Fruit fly (Drosophila melanogaster) whole organism, embryonic: ENCODE data around the gene Df31.

Source experiments
- B-H1 ChIP-seq: fragments of 200-800 bp; sonication (Bioruptor generic); IDR thresholded peaks from 3 replicates; pipeline ENCODE4 v1.3.6; 2022; ENCODE audit warnings: missing biosample characterization, missing genetic modification characterization
- BtbVII ChIP-seq: fragments of 200-800 bp; sonication (Bioruptor generic); optimal IDR thresholded peaks from 3 replicates; lab custom pipeline; 2017; ENCODE audit warnings: missing biosample characterization, mild to moderate bottlenecking, missing genetic modification characterization
- CG1024 ChIP-seq: fragments of 200-800 bp; sonication (Bioruptor generic); IDR thresholded peaks from 2 replicates; pipeline ENCODE4 v1.3.6; 2022; ENCODE audit warnings: missing biosample characterization, missing genetic modification characterization
- CG10321 ChIP-seq: fragments of 200-800 bp; sonication (Bioruptor generic); IDR thresholded peaks from 2 replicates; pipeline ENCODE4 v1.3.6; 2022; ENCODE audit warnings: missing biosample characterization, missing genetic modification characterization
- CG10565 ChIP-seq: fragments of 200-800 bp; sonication (Bioruptor generic); optimal IDR thresholded peaks from 3 replicates; lab custom pipeline; 2016; ENCODE audit warnings: missing biosample characterization, mild to moderate bottlenecking, missing genetic modification characterization
- CG10959 ChIP-seq: fragments of 200-800 bp; sonication (Bioruptor generic); IDR thresholded peaks from 2 replicates; pipeline ENCODE4 v1.3.6; 2022; ENCODE audit warnings: missing biosample characterization, missing genetic modification characterization
- CG11504 ChIP-seq: fragments of 200-800 bp; sonication (Bioruptor generic); optimal IDR thresholded peaks from 3 replicates; lab custom pipeline; 2019; ENCODE audit warnings: missing biosample characterization, mild to moderate bottlenecking, missing genetic modification characterization, moderate library complexity
- CG15479 ChIP-seq: fragments of 200-800 bp; sonication (Bioruptor generic); optimal IDR thresholded peaks from 3 replicates; lab custom pipeline; 2019; ENCODE audit warnings: missing biosample characterization, mild to moderate bottlenecking, missing genetic modification characterization, moderate library complexity
- CG15601 ChIP-seq: fragments of 200-800 bp; sonication (Bioruptor generic); optimal IDR thresholded peaks from 3 replicates; lab custom pipeline; 2019; ENCODE audit warnings: missing biosample characterization, mild to moderate bottlenecking, missing genetic modification characterization, moderate library complexity
- CG16779 ChIP-seq: fragments of 200-800 bp; sonication (Bioruptor generic); IDR thresholded peaks from 2 replicates; pipeline ENCODE4 v1.3.6; 2022; ENCODE audit warnings: missing biosample characterization, missing genetic modification characterization
- CG16863 ChIP-seq: fragments of 200-800 bp; sonication (Bioruptor generic); optimal IDR thresholded peaks from 3 replicates; lab custom pipeline; 2016; ENCODE audit warnings: missing biosample characterization, missing genetic modification characterization
- CG2199 ChIP-seq: fragments of 200-800 bp; sonication (Bioruptor generic); IDR thresholded peaks from 3 replicates; pipeline ENCODE4 v1.3.6; 2022; ENCODE audit warnings: missing biosample characterization, missing genetic modification characterization
- CG30020 ChIP-seq: fragments of 200-800 bp; optimal IDR thresholded peaks from 2 replicates; lab custom pipeline; 2019; ENCODE audit warnings: missing biosample characterization, mild to moderate bottlenecking, missing genetic modification characterization, moderate library complexity
- CG5180 ChIP-seq: fragments of 200-800 bp; sonication (Bioruptor generic); optimal IDR thresholded peaks from 3 replicates; lab custom pipeline; 2017; ENCODE audit warnings: missing biosample characterization, missing genetic modification characterization, mild to moderate bottlenecking, moderate library complexity, missing genetic modification reagents
- CG5953 ChIP-seq: fragments of 200-800 bp; sonication (Bioruptor generic); IDR thresholded peaks from 2 replicates; pipeline ENCODE4 v1.3.6; 2022; ENCODE audit warnings: missing biosample characterization, missing genetic modification characterization
- CG6654 ChIP-seq: fragments of 200-800 bp; sonication (Bioruptor generic); optimal IDR thresholded peaks from 2 replicates; lab custom pipeline; 2017; ENCODE audit warnings: missing biosample characterization, mild to moderate bottlenecking, missing genetic modification characterization
- CG6765 ChIP-seq: fragments of 200-800 bp; sonication (Bioruptor generic); optimal IDR thresholded peaks from 3 replicates; lab custom pipeline; 2017; ENCODE audit warnings: missing biosample characterization, mild to moderate bottlenecking, missing genetic modification characterization
- CG9727 ChIP-seq: fragments of 200-800 bp; sonication (Bioruptor generic); optimal IDR thresholded peaks from 3 replicates; lab custom pipeline; 2017; ENCODE audit warnings: missing biosample characterization, mild to moderate bottlenecking, missing genetic modification characterization
- Doc3 ChIP-seq: fragments of 200-800 bp; sonication (Bioruptor generic); IDR thresholded peaks from 3 replicates; pipeline ENCODE4 v1.3.6; 2022; ENCODE audit warnings: missing biosample characterization, missing genetic modification characterization; ENCODE audit not compliant: partially characterized antibody
- Ets97D ChIP-seq: fragments of 200-800 bp; sonication (Bioruptor generic); optimal IDR thresholded peaks from 3 replicates; lab custom pipeline; 2016; ENCODE audit warnings: missing biosample characterization, missing genetic modification characterization
- HLH4C ChIP-seq: fragments of 200-800 bp; sonication (Bioruptor generic); IDR thresholded peaks from 3 replicates; pipeline ENCODE4 v1.3.6; 2022; ENCODE audit warnings: missing biosample characterization, missing genetic modification characterization; ENCODE audit not compliant: partially characterized antibody
- Hmx ChIP-seq: fragments of 200-800 bp; sonication (Bioruptor generic); optimal IDR thresholded peaks from 2 replicates; lab custom pipeline; 2016; ENCODE audit warnings: missing biosample characterization, missing genetic modification characterization
- Myb ChIP-seq: fragments of 200-800 bp; sonication (Bioruptor generic); optimal IDR thresholded peaks from 2 replicates; lab custom pipeline; 2016; ENCODE audit warnings: missing biosample characterization, missing genetic modification characterization
- PHDP ChIP-seq: fragments of 200-800 bp; sonication (Bioruptor generic); optimal IDR thresholded peaks from 3 replicates; lab custom pipeline; 2018; ENCODE audit warnings: missing biosample characterization, mild to moderate bottlenecking, missing genetic modification characterization, moderate library complexity
- Six4 ChIP-seq: fragments of 200-800 bp; sonication (Bioruptor generic); optimal IDR thresholded peaks from 2 replicates; lab custom pipeline; 2016; ENCODE audit warnings: missing biosample characterization, missing genetic modification characterization
- Sry-δ ChIP-seq: fragments of 200-800 bp; sonication (Bioruptor generic); optimal IDR thresholded peaks from 2 replicates; lab custom pipeline; 2016; ENCODE audit warnings: missing biosample characterization, missing genetic modification characterization
- Stat92E ChIP-seq, 3 experiments: fragments of >200 bp in 2 of 3; fragments of 200-800 bp in 1 of 3; sonication (Bioruptor generic) in 1 of 3; optimal IDR thresholded peaks; 2 replicates each; lab custom pipeline; 2017 to 2019; ENCODE audit warnings: missing biosample characterization in 3 of 3, missing genetic modification characterization in 3 of 3, mild to moderate bottlenecking in 1 of 3, moderate library complexity in 1 of 3
- Trl ChIP-seq, 3 experiments: fragments of >200 bp in 2 of 3; fragments of 200-800 bp in 1 of 3; sonication (Bioruptor generic) in 1 of 3; optimal IDR thresholded peaks; 2 replicates in 1 of 3; 3 replicates in 2 of 3; lab custom pipeline; 2016 to 2017; ENCODE audit warnings: missing biosample characterization in 1 of 3, missing genetic modification characterization in 1 of 3
- abd-A ChIP-seq: fragments of 200-800 bp; sonication (Bioruptor generic); optimal IDR thresholded peaks from 3 replicates; lab custom pipeline; 2019; ENCODE audit warnings: missing biosample characterization, mild to moderate bottlenecking, missing genetic modification characterization, moderate library complexity
- al ChIP-seq: fragments of 200-800 bp; sonication (Bioruptor generic); IDR thresholded peaks from 2 replicates; pipeline ENCODE4 v1.3.6; 2022; ENCODE audit warnings: missing biosample characterization, missing genetic modification characterization
- ap ChIP-seq: fragments of 200-800 bp; sonication (Bioruptor generic); IDR thresholded peaks from 2 replicates; pipeline ENCODE4 v1.3.6; 2022; ENCODE audit warnings: missing biosample characterization, missing genetic modification characterization
- cad ChIP-seq: fragments of >200 bp; optimal IDR thresholded peaks from 2 replicates; lab custom pipeline; 2017; ENCODE audit warnings: missing biosample characterization, missing genetic modification characterization
- ci ChIP-seq: fragments of 200-800 bp; sonication (Bioruptor generic); IDR thresholded peaks from 3 replicates; pipeline ENCODE4 v1.3.6; 2022; ENCODE audit warnings: missing biosample characterization, missing genetic modification characterization
- cwo ChIP-seq: fragments of 200-800 bp; sonication (Bioruptor generic); optimal IDR thresholded peaks from 3 replicates; lab custom pipeline; 2017; ENCODE audit warnings: missing biosample characterization, missing genetic modification characterization, mild to moderate bottlenecking, moderate library complexity, missing genetic modification reagents
- ems ChIP-seq: fragments of 200-800 bp; sonication (Bioruptor generic); optimal IDR thresholded peaks from 3 replicates; lab custom pipeline; 2016; ENCODE audit warnings: missing biosample characterization, missing genetic modification characterization
- en ChIP-seq: fragments of 200-800 bp; sonication (Bioruptor generic); optimal IDR thresholded peaks from 2 replicates; lab custom pipeline; 2016; ENCODE audit warnings: missing biosample characterization, missing genetic modification characterization
- eyg ChIP-seq: fragments of 200-800 bp; sonication (Bioruptor generic); optimal IDR thresholded peaks from 3 replicates; lab custom pipeline; 2016; ENCODE audit warnings: missing biosample characterization, missing genetic modification characterization
- gem ChIP-seq: fragments of 200-800 bp; sonication (Bioruptor generic); optimal IDR thresholded peaks from 2 replicates; lab custom pipeline; 2019; ENCODE audit warnings: missing biosample characterization, mild to moderate bottlenecking, missing genetic modification characterization, moderate library complexity
- jumu ChIP-seq: fragments of 200-800 bp; sonication (Bioruptor generic); optimal IDR thresholded peaks from 3 replicates; lab custom pipeline; 2016; ENCODE audit warnings: missing biosample characterization, missing genetic modification characterization
- ken ChIP-seq: fragments of 200-800 bp; sonication (Bioruptor generic); IDR thresholded peaks from 3 replicates; pipeline ENCODE4 v1.3.6; 2022; ENCODE audit warnings: missing biosample characterization, missing genetic modification characterization
- lmd ChIP-seq: fragments of 200-800 bp; sonication (Bioruptor generic); IDR thresholded peaks from 2 replicates; pipeline ENCODE4 v1.3.6; 2022; ENCODE audit warnings: missing biosample characterization, missing genetic modification characterization
- otp ChIP-seq: fragments of 200-800 bp; sonication (Bioruptor generic); IDR thresholded peaks from 3 replicates; pipeline ENCODE4, ENCODE4 v1.3.6; 2022; ENCODE audit warnings: missing biosample characterization, missing genetic modification characterization
- psq ChIP-seq: fragments of 200-800 bp; sonication (Bioruptor generic); optimal IDR thresholded peaks from 2 replicates; lab custom pipeline; 2017; ENCODE audit warnings: missing biosample characterization, missing genetic modification characterization
- run ChIP-seq: fragments of 200-800 bp; sonication (Bioruptor generic); optimal IDR thresholded peaks from 3 replicates; lab custom pipeline; 2018; ENCODE audit warnings: missing biosample characterization, mild to moderate bottlenecking, missing genetic modification characterization
- sd ChIP-seq: fragments of 200-800 bp; sonication (Bioruptor generic); optimal IDR thresholded peaks from 3 replicates; lab custom pipeline; 2018; ENCODE audit warnings: missing biosample characterization, mild to moderate bottlenecking, missing genetic modification characterization, moderate library complexity
- sna ChIP-seq: fragments of 200-800 bp; sonication (Bioruptor generic); IDR thresholded peaks from 2 replicates; pipeline ENCODE4 v1.3.6; 2022; ENCODE audit warnings: missing biosample characterization, missing genetic modification characterization; ENCODE audit not compliant: partially characterized antibody
- tll ChIP-seq, 2 experiments: fragments of 200-800 bp in 1 of 2; fragments of >200 bp in 1 of 2; sonication (Bioruptor generic) in 1 of 2; optimal IDR thresholded peaks; 2 replicates each; lab custom pipeline; 2017 to 2019; ENCODE audit warnings: missing biosample characterization in 2 of 2, missing genetic modification characterization in 2 of 2, mild to moderate bottlenecking in 1 of 2, moderate library complexity in 1 of 2
- toy ChIP-seq: fragments of 200-800 bp; sonication (Bioruptor generic); IDR thresholded peaks from 2 replicates; pipeline ENCODE4 v1.3.6; 2022; ENCODE audit warnings: missing biosample characterization, missing genetic modification characterization
- unpg ChIP-seq: fragments of 200-800 bp; sonication (Bioruptor generic); optimal IDR thresholded peaks from 3 replicates; lab custom pipeline; 2018; ENCODE audit warnings: missing biosample characterization, mild to moderate bottlenecking, missing genetic modification characterization, moderate library complexity

The Df31 gene

DNA sequence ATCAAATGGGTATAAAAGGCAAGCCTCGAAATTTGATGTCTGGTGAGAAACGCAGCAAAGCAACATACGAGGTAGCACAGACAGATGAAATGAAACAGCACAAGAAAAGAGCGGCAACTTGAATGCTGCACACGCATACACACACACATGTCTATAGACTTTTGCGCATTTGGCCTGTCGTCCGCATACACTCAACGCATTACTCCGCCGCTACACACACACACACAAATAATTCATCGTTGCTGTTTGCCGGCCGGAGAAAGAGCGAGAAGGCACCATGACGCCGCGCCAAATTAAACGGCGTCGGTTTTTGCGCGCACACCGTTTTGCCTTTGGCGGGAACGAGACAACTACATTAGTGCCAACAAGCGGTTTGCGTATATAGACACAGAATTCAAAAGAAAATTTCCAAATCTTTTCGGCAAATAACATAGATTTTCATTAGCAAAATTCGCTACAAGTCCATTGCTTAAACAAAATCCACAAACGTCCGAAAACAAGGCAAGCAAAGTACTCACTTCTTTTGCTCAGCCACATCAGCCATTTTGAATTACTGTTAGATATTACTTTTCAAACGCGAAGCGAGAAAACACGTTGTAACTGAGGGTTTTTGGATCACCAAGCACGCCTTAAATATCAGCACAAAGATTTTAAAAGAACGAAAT lies 451 bp downstream of the Df31 start (continued):
- TF ChIP-seq CG1024 (GFP tag; lab: Robert Waterston, UW) (no peak), ap (GFP tag; lab: Robert Waterston, UW) (no peak), al (no peak), tll (GFP tag; optimal IDR thresholded peaks at IDR 0.05; lab: Kevin White, UChicago) (no peak), en (GFP tag; lab: Kevin White, UChicago) (no peak), ems (GFP tag; lab: Kevin White, UChicago) (no peak), sd (tag; lab: Kevin White, UChicago) (peak; percentile 61), gem (tag; lab: Kevin White, UChicago) (no peak)

DNA sequence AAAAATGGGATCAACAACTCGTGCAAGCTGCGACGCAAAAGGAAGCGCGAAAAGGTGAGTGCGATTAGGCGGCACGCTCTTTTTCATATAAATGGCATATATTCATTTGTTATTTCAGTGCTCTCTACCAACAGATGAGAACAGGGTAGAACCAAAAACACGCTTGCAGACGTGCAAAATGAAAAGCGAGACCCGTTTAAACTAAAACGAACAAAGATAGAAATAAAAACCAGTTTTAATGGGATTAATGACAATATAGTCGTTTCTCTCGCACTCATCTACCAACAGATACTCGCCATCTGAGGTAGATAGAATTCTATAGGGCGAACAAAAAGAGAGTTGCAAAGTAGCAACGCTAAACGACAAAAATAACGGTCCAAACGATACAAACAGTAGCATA lies 1.2 kb downstream of the Df31 start:
- TF ChIP-seq CG5953 (GFP tag; lab: Robert Waterston, UW) (no peak), CG9727 (GFP tag; lab: Kevin White, UChicago) (no peak), CG16863 (no peak), Sry-δ (GFP tag; lab: Kevin White, UChicago) (no peak), CG16779 (GFP tag; lab: Robert Waterston, UW) (no peak), Ets97D (GFP tag; lab: Kevin White, UChicago) (no peak), unpg (GFP tag; lab: Kevin White, UChicago) (no peak), eyg (no peak), abd-A (peak; percentile 54), otp (GFP tag; lab: Robert Waterston, UW) (no peak), CG11504 (tag; lab: Kevin White, UChicago) (no peak), CG5180 (no peak), CG10321 (GFP tag; lab: Robert Waterston, UW) (peak; percentile 92), toy (GFP tag; lab: Robert Waterston, UW) (no peak), CG2199 (GFP tag; lab: Robert Waterston, UW) (peak; percentile 77), jumu (GFP tag; lab: Kevin White, UChicago) (no peak), ci (GFP tag; lab: Robert Waterston, UW) (no peak), lmd (GFP tag; lab: Robert Waterston, UW) (no peak), Hmx (GFP tag; lab: Kevin White, UChicago) (no peak), BtbVII (GFP tag; lab: Kevin White, UChicago) (no peak), HLH4C (GFP tag; lab: Robert Waterston, UW) (no peak), cwo (GFP tag; lab: Kevin White, UChicago) (no peak), CG30020 (tag; lab: Kevin White, UChicago) (no peak), CG15479 (GFP tag; lab: Kevin White, UChicago) (no peak), B-H1 (GFP tag; lab: Robert Waterston, UW) (no peak), Stat92E (GFP tag; optimal IDR thresholded peaks at IDR 0.05; lab: Kevin White, UChicago) (no peak), sna (GFP tag; lab: Robert Waterston, UW) (no peak), CG6765 (GFP tag; lab: Kevin White, UChicago) (no peak), CG6654 (no peak), ken (GFP tag; lab: Robert Waterston, UW) (0 out of 3 replicates have a peak, but pooled peaks have one; percentile 17), Trl (optimal IDR thresholded peaks at IDR 0.05; lab: Kevin White, UChicago) (peak in 1 of 2 experiments; percentile 37), Trl (GFP tag; optimal IDR thresholded peaks at IDR 0.05; lab: Kevin White, UChicago) (no peak), CG15601 (tag; lab: Kevin White, UChicago) (no peak), psq (GFP tag; lab: Kevin White, UChicago) (no peak), CG10959 (no peak), CG10565 (no peak), Doc3 (GFP tag; lab: Robert Waterston, UW) (no peak), Myb (GFP tag; lab: Kevin White, UChicago) (peak; percentile 1), cad (GFP tag; lab: Kevin White, UChicago) (no peak), run (tag; lab: Kevin White, UChicago) (no peak), PHDP (tag; lab: Kevin White, UChicago) (no peak), Six4 (no peak)
